Worm (Caenorhabditis elegans) whole organism, early embryonic: ENCODE results near the gene mca-3.

Experiments used
- B0310.2 ChIP-seq: sonication (generic microtip); optimal IDR thresholded peaks from 2 replicates; lab custom pipeline; 2016; ENCODE audit warnings: mild to moderate bottlenecking, missing genetic modification characterization, missing compliant biosample characterization
- ceh-13 ChIP-seq: fragments of 200-800 bp; sonication (Bioruptor generic); optimal IDR thresholded peaks from 2 replicates; lab custom pipeline; 2018; ENCODE audit warnings: mild to moderate bottlenecking, missing genetic modification characterization, missing compliant biosample characterization
- ets-7 ChIP-seq: sonication (generic microtip); optimal IDR thresholded peaks from 2 replicates; lab custom pipeline; 2016; ENCODE audit warnings: missing genotype, missing genetic modification characterization, missing compliant biosample characterization
- flt-1 ChIP-seq: fragments of 200-800 bp; sonication (Bioruptor generic); IDR thresholded peaks from 2 replicates; pipeline ENCODE4 v1.3.6; 2022; ENCODE audit warnings: missing genetic modification characterization, missing compliant biosample characterization
- hmbx-1 ChIP-seq: sonication (generic microtip); optimal IDR thresholded peaks from 2 replicates; lab custom pipeline; 2016; ENCODE audit warnings: mild to moderate bottlenecking, missing genetic modification characterization, missing compliant biosample characterization
- hmg-4 ChIP-seq: fragments of 200-800 bp; sonication (Bioruptor generic); optimal IDR thresholded peaks from 2 replicates; lab custom pipeline; 2018; ENCODE audit warnings: mild to moderate bottlenecking, missing genetic modification characterization, missing compliant biosample characterization
- hnd-1 ChIP-seq: sonication (generic microtip); optimal IDR thresholded peaks from 2 replicates; lab custom pipeline; 2016; ENCODE audit warnings: missing genetic modification characterization, missing compliant biosample characterization
- sea-1 ChIP-seq: fragments of 200-800 bp; sonication (Bioruptor generic); conservative IDR thresholded peaks from 2 replicates; pipeline ENCODE4 v1.3.6; 2022; ENCODE audit warnings: missing genetic modification characterization, missing compliant biosample characterization
- tbx-11 ChIP-seq: fragments of 200-800 bp; sonication (Bioruptor generic); IDR thresholded peaks from 2 replicates; pipeline ENCODE4 v1.3.6; 2022; ENCODE audit warnings: missing genetic modification characterization, missing compliant biosample characterization
- tbx-37 ChIP-seq: fragments of 200-800 bp; sonication (Bioruptor generic); conservative IDR thresholded peaks from 2 replicates; pipeline ENCODE4 v1.3.6; 2022; ENCODE audit warnings: missing genetic modification reagents, missing genetic modification characterization, missing compliant biosample characterization
- tra-4 ChIP-seq: sonication (generic microtip); optimal IDR thresholded peaks from 2 replicates; lab custom pipeline; 2017; ENCODE audit warnings: missing genetic modification characterization, missing compliant biosample characterization

DNA sequence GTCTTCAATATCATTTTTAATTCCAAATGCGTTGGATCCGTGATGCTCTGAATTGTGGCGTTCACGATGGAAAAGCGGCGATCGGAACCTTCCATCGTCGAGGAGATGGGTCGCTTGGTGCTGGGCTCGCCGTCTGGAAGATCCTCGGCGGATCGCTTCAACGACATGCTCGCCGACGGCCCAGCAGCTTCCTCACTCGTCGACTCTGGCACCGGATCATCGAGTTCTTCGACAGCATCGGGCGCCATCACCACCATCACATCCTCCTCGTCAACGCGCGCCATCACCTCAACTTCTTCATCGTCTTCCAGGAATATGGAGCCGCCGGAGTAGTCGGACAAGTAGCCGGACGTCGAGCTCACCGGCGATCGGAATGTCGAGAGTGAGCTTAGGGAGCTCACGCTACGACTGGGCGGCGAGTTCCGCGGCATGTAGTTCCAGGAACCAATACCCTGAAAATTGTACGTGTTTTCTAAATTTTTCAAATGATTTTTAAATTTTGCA, 70.0 kb downstream of the mca-3 start, which contains the start of gene Y67D8C.6:
- no peak for TF ChIP-seq sea-1 (GFP tag; lab: Robert Waterston, UW)
- no peak for TF ChIP-seq hmbx-1
- TF ChIP-seq B0310.2, result no peak
- no peak for TF ChIP-seq flt-1 (GFP tag; lab: Robert Waterston, UW)
- TF ChIP-seq hnd-1, result no peak
- no peak for TF ChIP-seq hmg-4 (GFP tag; lab: Kevin White, UChicago)
- TF ChIP-seq ets-7 (tag; lab: Kevin White, UChicago), result no peak
- TF ChIP-seq tbx-37 (GFP tag; lab: Robert Waterston, UW), result no peak
- TF ChIP-seq tbx-11, result no peak
- no peak for TF ChIP-seq tra-4 (tag; lab: Kevin White, UChicago)
- TF ChIP-seq ceh-13, result no peak
